Worm (Caenorhabditis elegans): ENCODE measurements around the gene Y55F3BR.1.

DNA sequence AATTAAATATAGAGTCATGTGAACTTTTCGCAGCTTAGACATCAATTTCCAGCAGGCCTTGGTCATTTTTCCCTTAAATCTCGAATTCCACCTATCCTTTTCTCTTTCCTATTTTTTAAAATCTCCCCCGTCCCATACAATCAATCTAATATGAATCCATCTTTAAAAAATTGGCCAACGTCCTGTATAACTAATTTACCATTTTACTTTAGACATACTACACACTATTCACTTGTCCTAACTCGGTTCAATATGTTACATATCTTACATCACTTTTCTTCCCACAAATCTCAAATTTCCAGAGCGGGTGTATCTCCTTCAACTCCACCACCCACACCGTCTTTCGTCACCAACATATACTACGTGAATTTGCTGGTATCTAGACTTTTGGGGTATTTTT, 29.4 kb upstream of the Y55F3BR.1 start, which contains the start of gene lgc-33:
- TF ChIP-seq ztf-23 (GFP tag; IDR thresholded peaks at IDR 0.05) (no peak), flt-1 (GFP tag; IDR thresholded peaks at IDR 0.05) (no peak), cog-1 (tag; optimal IDR thresholded peaks at IDR 0.05) (no peak), ref-1 (GFP tag; conservative IDR thresholded peaks at IDR 0.05) (no peak), ztf-29 (GFP tag; IDR thresholded peaks at IDR 0.05) (no peak), med-1 (GFP tag; optimal IDR thresholded peaks at IDR 0.05; ENCODE audit: insufficient read depth) (no peak), T22C8.4 (GFP tag; IDR thresholded peaks at IDR 0.05) (no peak)
